Fruit fly (Drosophila melanogaster) whole organism, wandering third instar larva: ENCODE measurements around the gene fon.

Experiments used
- Abd-B ChIP-seq: fragments of >200 bp; optimal IDR thresholded peaks from 2 replicates; lab custom pipeline; 2017; ENCODE audit warnings: missing biosample characterization, missing genetic modification characterization
- CG32264 ChIP-seq: fragments of 200-800 bp; sonication (Bioruptor generic); optimal IDR thresholded peaks from 2 replicates; lab custom pipeline; 2016; ENCODE audit warnings: missing biosample characterization, missing genetic modification characterization
- CG9705 ChIP-seq: fragments of 200-800 bp; sonication (Bioruptor generic); optimal IDR thresholded peaks from 2 replicates; lab custom pipeline; 2018; ENCODE audit warnings: missing biosample characterization, mild to moderate bottlenecking, missing genetic modification characterization
- CrebA ChIP-seq: fragments of 200-800 bp; sonication (Bioruptor generic); optimal IDR thresholded peaks from 2 replicates; lab custom pipeline; 2016; ENCODE audit warnings: missing biosample characterization, mild to moderate bottlenecking, missing genetic modification characterization, borderline replicate concordance
- Dfd ChIP-seq: fragments of >200 bp; optimal IDR thresholded peaks from 2 replicates; lab custom pipeline; 2017; ENCODE audit warnings: missing biosample characterization, missing genetic modification characterization
- Dif ChIP-seq: fragments of 200-275, 200-300 bp; sonication (Bioruptor generic); optimal IDR thresholded peaks from 2 replicates; lab custom pipeline; 2018; ENCODE audit warnings: missing biosample characterization, missing genetic modification characterization; ENCODE audit not compliant: partially characterized antibody
- GATAd ChIP-seq: sonication (Bioruptor generic); optimal IDR thresholded peaks from 2 replicates; lab custom pipeline; 2016; ENCODE audit warnings: missing biosample characterization, missing genetic modification characterization
- HLH106 ChIP-seq: fragments of 200-800 bp; optimal IDR thresholded peaks from 3 replicates; lab custom pipeline; 2019; ENCODE audit warnings: missing biosample characterization, mild to moderate bottlenecking, missing genetic modification characterization, moderate library complexity
- Hnf4 ChIP-seq: fragments of 200-800 bp; sonication (Bioruptor generic); optimal IDR thresholded peaks from 2 replicates; lab custom pipeline; 2016; ENCODE audit warnings: missing biosample characterization, mild to moderate bottlenecking, missing genetic modification characterization
- Hr78 ChIP-seq: fragments of >200 bp; optimal IDR thresholded peaks from 2 replicates; lab custom pipeline; 2017; ENCODE audit warnings: missing biosample characterization, missing genetic modification characterization
- Hr83 ChIP-seq: fragments of 200-300 bp; sonication (Bioruptor generic); optimal IDR thresholded peaks from 2 replicates; lab custom pipeline; 2016; ENCODE audit warnings: missing biosample characterization, mild to moderate bottlenecking, missing genetic modification characterization, moderate library complexity; ENCODE audit not compliant: poor library complexity, severe bottlenecking
- Jra ChIP-seq: sonication (Bioruptor generic); optimal IDR thresholded peaks from 2 replicates; lab custom pipeline; 2016; ENCODE audit warnings: missing biosample characterization, missing genetic modification characterization
- Mio ChIP-seq: sonication (Bioruptor generic); optimal IDR thresholded peaks from 2 replicates; lab custom pipeline; 2016; ENCODE audit warnings: missing biosample characterization, missing genetic modification characterization
- Myc ChIP-seq: fragments of >200 bp; optimal IDR thresholded peaks from 2 replicates; lab custom pipeline; 2017
- N ChIP-seq: fragments of >200 bp; optimal IDR thresholded peaks from 2 replicates; lab custom pipeline; 2018; ENCODE audit warnings: missing biosample characterization, missing external identifiers, missing genetic modification characterization
- OdsH ChIP-seq: fragments of 200-800 bp; sonication (Bioruptor generic); optimal IDR thresholded peaks from 2 replicates; lab custom pipeline; 2016; ENCODE audit warnings: missing biosample characterization, mild to moderate bottlenecking, missing genetic modification characterization
- Rel ChIP-seq, 2 experiments: fragments of 200-800 bp; sonication (Bioruptor generic) in 1 of 2; optimal IDR thresholded peaks; 2 replicates in 1 of 2; 3 replicates in 1 of 2; lab custom pipeline; 2016 to 2019; ENCODE audit warnings: mild to moderate bottlenecking in 2 of 2, missing biosample characterization in 2 of 2, missing genetic modification characterization in 2 of 2, moderate library complexity in 1 of 2
- Sp1 ChIP-seq: fragments of 200-800 bp; sonication (Bioruptor generic); optimal IDR thresholded peaks from 3 replicates; lab custom pipeline; 2019; ENCODE audit warnings: missing biosample characterization, mild to moderate bottlenecking, missing genetic modification characterization, moderate library complexity
- Vsx2 ChIP-seq: fragments of 200-300, 225-300 bp; sonication (Bioruptor generic); optimal IDR thresholded peaks from 2 replicates; lab custom pipeline; 2018; ENCODE audit warnings: missing biosample characterization, missing genetic modification characterization; ENCODE audit not compliant: partially characterized antibody
- br ChIP-seq: fragments of 200-800 bp; sonication (Bioruptor generic); optimal IDR thresholded peaks from 2 replicates; lab custom pipeline; 2016; ENCODE audit warnings: missing biosample characterization, missing genetic modification characterization
- brk ChIP-seq: fragments of 200-800 bp; sonication (Bioruptor generic); optimal IDR thresholded peaks from 2 replicates; lab custom pipeline; 2016; ENCODE audit warnings: missing biosample characterization, mild to moderate bottlenecking, missing genetic modification characterization
- dl ChIP-seq, 2 experiments: fragments of 175-275, 200-275 bp in 1 of 2; fragments of 200-275 bp in 1 of 2; sonication (Bioruptor generic); optimal IDR thresholded peaks; lab custom pipeline; 2018; ENCODE audit warnings: mild to moderate bottlenecking in 2 of 2, missing biosample characterization in 2 of 2, missing genetic modification characterization in 2 of 2, moderate library complexity in 2 of 2; ENCODE audit not compliant: partially characterized antibody in 2 of 2, insufficient read depth in 1 of 2
- dmrt93B ChIP-seq: fragments of 200-800 bp; sonication (Bioruptor generic); optimal IDR thresholded peaks from 2 replicates; lab custom pipeline; 2018; ENCODE audit warnings: missing biosample characterization, mild to moderate bottlenecking, missing genetic modification characterization
- dsf ChIP-seq: sonication (Bioruptor generic); optimal IDR thresholded peaks from 2 replicates; lab custom pipeline; 2016; ENCODE audit warnings: missing biosample characterization, missing genetic modification characterization, borderline replicate concordance
- ey ChIP-seq: fragments of 200-800 bp; sonication (Bioruptor generic); optimal IDR thresholded peaks from 2 replicates; lab custom pipeline; 2016; ENCODE audit warnings: missing biosample characterization, missing genetic modification characterization
- foxo ChIP-seq, 2 experiments: fragments of 200-800 bp; sonication (Bioruptor generic); optimal IDR thresholded peaks; 2 replicates in 1 of 2; 3 replicates in 1 of 2; lab custom pipeline; 2016 to 2017; ENCODE audit warnings: missing biosample characterization in 2 of 2, missing genetic modification characterization in 2 of 2
- fru ChIP-seq: fragments of 200-800 bp; sonication (Bioruptor generic); optimal IDR thresholded peaks from 3 replicates; lab custom pipeline; 2016; ENCODE audit warnings: missing biosample characterization, mild to moderate bottlenecking, missing genetic modification characterization
- h ChIP-seq: fragments of 200-800 bp; sonication (Bioruptor generic); optimal IDR thresholded peaks from 3 replicates; lab custom pipeline; 2016; ENCODE audit warnings: missing biosample characterization, mild to moderate bottlenecking, missing genetic modification characterization
- jim ChIP-seq: fragments of 175-275, 200-325 bp; sonication (Bioruptor generic); optimal IDR thresholded peaks from 2 replicates; lab custom pipeline; 2016; ENCODE audit warnings: missing biosample characterization, mild to moderate bottlenecking, missing genetic modification characterization
- lola ChIP-seq: fragments of >200 bp; optimal IDR thresholded peaks from 2 replicates; lab custom pipeline; 2017; ENCODE audit warnings: missing biosample characterization, missing genetic modification characterization
- pan ChIP-seq: fragments of >200 bp; optimal IDR thresholded peaks from 2 replicates; lab custom pipeline; 2017
- psq ChIP-seq: fragments of 200-800 bp; sonication (Bioruptor generic); optimal IDR thresholded peaks from 3 replicates; lab custom pipeline; 2017; ENCODE audit warnings: missing biosample characterization, mild to moderate bottlenecking, missing genetic modification characterization, moderate library complexity
- rgr ChIP-seq: fragments of 200-800 bp; sonication (Bioruptor generic); optimal IDR thresholded peaks from 3 replicates; lab custom pipeline; 2016; ENCODE audit warnings: missing biosample characterization, mild to moderate bottlenecking, missing genetic modification characterization
- sage ChIP-seq: fragments of 200-800 bp; sonication (Bioruptor generic); optimal IDR thresholded peaks from 2 replicates; lab custom pipeline; 2016; ENCODE audit warnings: missing biosample characterization, mild to moderate bottlenecking, missing genetic modification characterization
- sv ChIP-seq: fragments of 200-800 bp; sonication (Bioruptor generic); optimal IDR thresholded peaks from 3 replicates; lab custom pipeline; 2016; ENCODE audit warnings: missing biosample characterization, missing genetic modification characterization
- tai ChIP-seq: sonication (Bioruptor generic); optimal IDR thresholded peaks from 2 replicates; lab custom pipeline; 2016; ENCODE audit warnings: missing biosample characterization, missing genetic modification characterization
- usp ChIP-seq: fragments of >200 bp; optimal IDR thresholded peaks from 2 replicates; lab custom pipeline; 2017; ENCODE audit warnings: missing biosample characterization, missing genetic modification characterization
- woc ChIP-seq: sonication (Bioruptor generic); optimal IDR thresholded peaks from 2 replicates; lab custom pipeline; 2016; ENCODE audit warnings: missing biosample characterization, mild to moderate bottlenecking, missing genetic modification characterization

Gene fon

DNA sequence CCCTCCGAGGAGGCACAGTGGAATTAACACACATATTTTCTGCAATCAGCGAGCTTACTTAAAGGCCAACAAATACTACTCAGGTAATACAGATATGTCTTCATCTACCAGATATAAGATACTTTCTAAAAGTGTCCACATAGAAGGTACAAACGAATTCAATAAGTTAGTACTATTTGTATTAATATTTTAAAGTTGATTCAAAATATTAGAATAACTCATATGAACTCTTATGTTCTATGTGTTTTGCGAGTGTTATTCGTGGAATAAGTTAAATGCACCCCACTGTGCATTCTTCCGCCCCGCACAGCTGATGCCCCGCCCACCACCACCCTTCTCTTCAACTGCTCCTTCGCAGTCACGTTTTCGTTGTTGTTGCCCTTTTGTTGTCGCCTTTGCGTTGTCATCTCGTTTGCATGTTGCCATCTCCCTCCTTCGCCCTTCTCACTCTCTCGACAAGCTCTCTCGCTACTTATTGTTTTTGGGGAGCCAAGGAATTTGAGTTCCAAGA is 24.3 kb downstream of the fon start (continued):
- peak; percentile 5 for TF ChIP-seq CG32264 (GFP tag; lab: Kevin White, UChicago)
- TF ChIP-seq pan, result no peak

DNA sequence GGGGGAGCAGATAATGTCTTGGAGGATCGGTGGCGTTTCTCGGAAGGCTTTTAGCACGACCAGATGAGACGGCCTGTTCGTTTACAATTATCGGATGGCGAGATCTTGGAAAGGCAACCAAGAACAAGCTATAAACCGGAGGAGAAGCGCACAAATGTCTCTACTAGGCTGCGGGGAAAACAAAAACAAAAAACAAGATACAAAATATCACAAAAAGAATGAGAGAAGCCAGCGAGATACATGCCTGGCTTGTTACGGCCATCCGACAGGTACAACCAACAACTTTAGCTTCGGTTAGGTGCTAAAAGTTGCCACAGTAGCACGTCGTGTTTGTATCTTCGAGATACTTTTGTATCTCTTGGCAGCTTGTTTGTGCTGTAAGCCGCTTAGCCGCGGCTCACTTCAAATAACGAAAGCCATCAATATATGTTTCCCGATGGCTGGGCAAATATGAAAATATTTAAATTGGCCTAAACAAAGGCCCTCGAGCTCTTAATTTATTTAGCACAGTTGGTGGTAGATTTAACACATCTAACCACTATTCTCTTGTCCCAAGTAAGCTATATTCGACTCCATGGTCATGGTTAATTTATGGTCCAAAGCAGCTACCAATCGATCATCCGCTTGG is 26.1 kb downstream of the fon start:
- TF ChIP-seq brk (GFP tag; lab: Kevin White, UChicago) (no peak), dl (GFP tag; optimal IDR thresholded peaks at IDR 0.05; lab: Kevin White, UChicago; ENCODE audit: insufficient read depth in 1 of 2, partially characterized antibody in 2 of 2) (no peak), Dfd (GFP tag; lab: Kevin White, UChicago) (no peak), Hr83 (GFP tag; lab: Kevin White, UChicago) (no peak)

dm6 chr2L:19358017-19358471 is 28.0 kb downstream of the fon start:
- TF ChIP-seq dl (GFP tag; optimal IDR thresholded peaks at IDR 0.05; lab: Kevin White, UChicago; ENCODE audit: insufficient read depth in 1 of 2, partially characterized antibody in 2 of 2) (no peak), CG9705 (GFP tag; lab: Kevin White, UChicago) (no peak), rgr (GFP tag; lab: Kevin White, UChicago) (peak; percentile 65), HLH106 (peak; percentile 49), foxo (GFP tag; optimal IDR thresholded peaks at IDR 0.05; lab: Kevin White, UChicago) (peak in 1 of 2 experiments; percentile 69), sage (peak; percentile 40), Hr83 (GFP tag; lab: Kevin White, UChicago) (no peak), N (no peak), Hr78 (no peak), jim (GFP tag; lab: Kevin White, UChicago) (no peak), usp (GFP tag; lab: Kevin White, UChicago) (no peak), ey (GFP tag; lab: Kevin White, UChicago) (peak; percentile 67), Dfd (GFP tag; lab: Kevin White, UChicago) (no peak), OdsH (peak; percentile 65), Rel (GFP tag; optimal IDR thresholded peaks at IDR 0.05; lab: Kevin White, UChicago) (no peak), Rel (tag; optimal IDR thresholded peaks at IDR 0.05; lab: Kevin White, UChicago) (no peak), Abd-B (GFP tag; lab: Kevin White, UChicago) (no peak), Vsx2 (no peak), woc (peak; percentile 36), Dif (GFP tag; lab: Kevin White, UChicago) (no peak), h (GFP tag; lab: Kevin White, UChicago) (peak; percentile 71), lola (GFP tag; lab: Kevin White, UChicago) (no peak), CrebA (GFP tag; lab: Kevin White, UChicago) (no peak), GATAd (GFP tag; lab: Kevin White, UChicago) (no peak), psq (GFP tag; lab: Kevin White, UChicago) (peak; percentile 51), dsf (GFP tag; lab: Kevin White, UChicago) (no peak), CG32264 (GFP tag; lab: Kevin White, UChicago) (no peak), pan (no peak), Myc (lab: Kevin White, UChicago) (no peak), Hnf4 (peak; percentile 61), Mio (GFP tag; lab: Kevin White, UChicago) (no peak), fru (peak; percentile 68), dmrt93B (peak; percentile 23), sv (GFP tag; lab: Kevin White, UChicago) (peak; percentile 17), br (GFP tag; lab: Kevin White, UChicago) (peak; percentile 71), Jra (GFP tag; lab: Kevin White, UChicago) (no peak), brk (GFP tag; lab: Kevin White, UChicago) (peak; percentile 43), tai (GFP tag; lab: Kevin White, UChicago) (peak; percentile 20), Sp1 (GFP tag; lab: Kevin White, UChicago) (peak; percentile 41)
